Worm (Caenorhabditis elegans) whole organism, young adult: ENCODE data around the gene K08E7.4.

ENCODE experiments used
- B0035.1 ChIP-seq: sonication (generic microtip); optimal IDR thresholded peaks from 2 replicates; lab custom pipeline; 2016; ENCODE audit warnings: missing genetic modification characterization, mild to moderate bottlenecking, missing compliant biosample characterization, missing genotype, missing genetic modification reagents
- B0336.3 ChIP-seq: fragments of 200-800 bp; sonication (Bioruptor generic); IDR thresholded peaks from 2 replicates; pipeline ENCODE4 v1.3.6; 2022; ENCODE audit warnings: missing genetic modification characterization, missing compliant biosample characterization
- F10E7.11 ChIP-seq: sonication (generic microtip); optimal IDR thresholded peaks from 2 replicates; lab custom pipeline; 2017; ENCODE audit warnings: mild to moderate bottlenecking, missing genetic modification characterization, moderate library complexity, missing compliant biosample characterization
- F22D6.2 ChIP-seq: sonication (generic microtip); optimal IDR thresholded peaks from 2 replicates; lab custom pipeline; 2016; ENCODE audit warnings: mild to moderate bottlenecking, missing genetic modification characterization, missing compliant biosample characterization
- F33H1.4 ChIP-seq: fragments of 200-800 bp; sonication (Bioruptor generic); IDR thresholded peaks from 2 replicates; pipeline ENCODE4 v1.3.6; 2022; ENCODE audit warnings: missing genetic modification reagents, missing genetic modification characterization, missing compliant biosample characterization
- F57A8.1 ChIP-seq: fragments of 200-800 bp; sonication (Bioruptor generic); optimal IDR thresholded peaks from 2 replicates; lab custom pipeline; 2018; ENCODE audit warnings: mild to moderate bottlenecking, missing genetic modification characterization, moderate library complexity, missing compliant biosample characterization
- F57C9.4 ChIP-seq: sonication (generic microtip); optimal IDR thresholded peaks from 2 replicates; lab custom pipeline; 2017; ENCODE audit warnings: mild to moderate bottlenecking, missing genetic modification characterization, missing compliant biosample characterization
- Y67H2A.10 ChIP-seq: fragments of 200-800 bp; sonication (Bioruptor generic); conservative IDR thresholded peaks from 2 replicates; pipeline ENCODE4 v1.3.6; 2022; ENCODE audit warnings: missing genetic modification reagents, missing genetic modification characterization, missing compliant biosample characterization
- akir-1 ChIP-seq: fragments of 200-800 bp; sonication (Bioruptor generic); optimal IDR thresholded peaks from 2 replicates; lab custom pipeline; 2018; ENCODE audit warnings: mild to moderate bottlenecking, missing genetic modification characterization, moderate library complexity, missing compliant biosample characterization
- atf-7 ChIP-seq: sonication (generic microtip); optimal IDR thresholded peaks from 2 replicates; lab custom pipeline; 2017; ENCODE audit warnings: mild to moderate bottlenecking, missing genetic modification characterization, missing compliant biosample characterization
- attf-3 ChIP-seq: fragments of 200-800 bp; sonication (Bioruptor generic); conservative IDR thresholded peaks from 2 replicates; pipeline ENCODE4 v1.3.6; 2022; ENCODE audit warnings: missing genetic modification reagents, missing genetic modification characterization, missing compliant biosample characterization
- attf-5 ChIP-seq: fragments of 200-800 bp; sonication (Bioruptor generic); optimal IDR thresholded peaks from 2 replicates; lab custom pipeline; 2018; ENCODE audit warnings: mild to moderate bottlenecking, missing genetic modification characterization, missing compliant biosample characterization
- attf-6 ChIP-seq: fragments of 200-800 bp; sonication (Bioruptor generic); IDR thresholded peaks from 2 replicates; pipeline ENCODE4 v1.3.6; 2022; ENCODE audit warnings: missing genetic modification reagents, missing genetic modification characterization, missing compliant biosample characterization
- cebp-2 ChIP-seq: fragments of 200-800 bp; sonication (Bioruptor generic); IDR thresholded peaks from 2 replicates; pipeline ENCODE4 v1.3.6; 2022; ENCODE audit warnings: missing genetic modification characterization, missing compliant biosample characterization
- ceh-79 ChIP-seq: sonication (generic microtip); optimal IDR thresholded peaks from 2 replicates; lab custom pipeline; 2017; ENCODE audit warnings: mild to moderate bottlenecking, missing genetic modification characterization, missing compliant biosample characterization
- chd-7 ChIP-seq: sonication (generic microtip); optimal IDR thresholded peaks from 2 replicates; lab custom pipeline; 2016; ENCODE audit warnings: mild to moderate bottlenecking, missing genetic modification characterization, moderate library complexity, missing compliant biosample characterization
- dpff-1 ChIP-seq: sonication (generic microtip); optimal IDR thresholded peaks from 2 replicates; lab custom pipeline; 2017; ENCODE audit warnings: mild to moderate bottlenecking, missing genetic modification characterization, missing compliant biosample characterization
- ekl-4 ChIP-seq: fragments of 200-800 bp; sonication (Bioruptor generic); IDR thresholded peaks from 2 replicates; pipeline ENCODE4 v1.3.6; 2022; ENCODE audit warnings: missing genetic modification reagents, missing genetic modification characterization, missing compliant biosample characterization
- hmg-1.2 ChIP-seq: fragments of 200-800 bp; sonication (Bioruptor generic); IDR thresholded peaks from 2 replicates; pipeline ENCODE4 v1.3.6; 2022; ENCODE audit warnings: missing genetic modification reagents, missing genetic modification characterization, missing compliant biosample characterization
- lag-1 ChIP-seq: fragments of 200-800 bp; sonication (Bioruptor generic); IDR thresholded peaks from 2 replicates; pipeline ENCODE4 v1.3.6; 2022; ENCODE audit warnings: missing genetic modification reagents, missing genetic modification characterization, missing compliant biosample characterization
- lsy-27 ChIP-seq: sonication (generic microtip); optimal IDR thresholded peaks from 2 replicates; lab custom pipeline; 2017; ENCODE audit warnings: missing genetic modification characterization, mild to moderate bottlenecking, missing compliant biosample characterization, antibody characterized with exemption, missing genotype, borderline replicate concordance; ENCODE audit not compliant: insufficient read depth
- madf-6 ChIP-seq: fragments of 200-800 bp; sonication (Bioruptor generic); IDR thresholded peaks from 2 replicates; pipeline ENCODE4 v1.3.6; 2022; ENCODE audit warnings: missing genetic modification reagents, missing genetic modification characterization, missing compliant biosample characterization
- mel-28 ChIP-seq: sonication (generic microtip); optimal IDR thresholded peaks from 2 replicates; lab custom pipeline; 2016; ENCODE audit warnings: borderline replicate concordance, mild to moderate bottlenecking, missing genetic modification characterization, missing compliant biosample characterization
- mxl-1 ChIP-seq: sonication (generic microtip); optimal IDR thresholded peaks from 2 replicates; lab custom pipeline; 2016; ENCODE audit warnings: missing genetic modification characterization, missing compliant biosample characterization
- nfya-1 ChIP-seq: sonication (generic microtip); optimal IDR thresholded peaks from 2 replicates; lab custom pipeline; 2017; ENCODE audit warnings: antibody characterized with exemption, missing compliant biosample characterization, missing genetic modification characterization, borderline replicate concordance; ENCODE audit not compliant: insufficient read depth
- nfya-2 ChIP-seq: fragments of 200-800 bp; sonication (Bioruptor generic); IDR thresholded peaks from 2 replicates; pipeline ENCODE4 v1.3.6; 2022; ENCODE audit warnings: missing genetic modification reagents, missing genetic modification characterization, missing compliant biosample characterization
- nhr-80 ChIP-seq: sonication (generic microtip); optimal IDR thresholded peaks from 2 replicates; lab custom pipeline; 2016; ENCODE audit warnings: missing genetic modification characterization, missing compliant biosample characterization
- rec-8 ChIP-seq, 2 experiments: sonication (generic microtip); optimal IDR thresholded peaks; 2 replicates each; lab custom pipeline; 2016; ENCODE audit warnings: mild to moderate bottlenecking in 2 of 2, missing genetic modification characterization in 2 of 2, missing genetic modification reagents in 2 of 2, missing genotype in 2 of 2, missing biosample characterization in 1 of 2, missing compliant biosample characterization in 1 of 2, moderate library complexity in 1 of 2
- snpc-4 ChIP-seq, 5 experiments: fragments of 150-350 bp in 1 of 5; sonication (generic microtip) in 4 of 5; optimal IDR thresholded peaks; 2 replicates each; lab custom pipeline; 2014 to 2018; ENCODE audit warnings: missing genetic modification characterization in 5 of 5, missing biosample characterization in 3 of 5, antibody characterized with exemption in 2 of 5, mild to moderate bottlenecking in 2 of 5, missing compliant biosample characterization in 2 of 5, missing genotype in 2 of 5, moderate library complexity in 2 of 5, missing genetic modification reagents in 1 of 5
- somi-1 ChIP-seq: fragments of 200-800 bp; sonication (Bioruptor generic); optimal IDR thresholded peaks from 2 replicates; lab custom pipeline; 2018; ENCODE audit warnings: mild to moderate bottlenecking, missing genetic modification characterization, missing compliant biosample characterization
- tbp1 ChIP-seq: fragments of 200-800 bp; sonication (Bioruptor generic); optimal IDR thresholded peaks from 2 replicates; lab custom pipeline; 2018; ENCODE audit warnings: mild to moderate bottlenecking, missing genetic modification characterization, missing compliant biosample characterization
- tbx-9 ChIP-seq: sonication (generic microtip); optimal IDR thresholded peaks from 2 replicates; lab custom pipeline; 2016; ENCODE audit warnings: borderline replicate concordance, missing genetic modification characterization, inconsistent platforms, missing compliant biosample characterization
- tlf-1 ChIP-seq: fragments of 200-800 bp; sonication (Bioruptor generic); optimal IDR thresholded peaks from 2 replicates; lab custom pipeline; 2018; ENCODE audit warnings: mild to moderate bottlenecking, missing genetic modification characterization, missing compliant biosample characterization
- unc-130 ChIP-seq: sonication (generic microtip); optimal IDR thresholded peaks from 2 replicates; lab custom pipeline; 2016; ENCODE audit warnings: missing genetic modification reagents, missing genetic modification characterization, missing compliant biosample characterization
- xnd-1 ChIP-seq: sonication (generic microtip); optimal IDR thresholded peaks from 2 replicates; lab custom pipeline; 2016; ENCODE audit warnings: missing genotype, missing genetic modification reagents, missing genetic modification characterization, missing compliant biosample characterization
- zfh-2 ChIP-seq: fragments of 200-800 bp; sonication (Bioruptor generic); conservative IDR thresholded peaks from 2 replicates; pipeline ENCODE4 v1.3.6; 2022; ENCODE audit warnings: missing genetic modification reagents, missing genetic modification characterization, missing compliant biosample characterization
- ztf-22 ChIP-seq: fragments of 200-800 bp; sonication (Bioruptor generic); optimal IDR thresholded peaks from 2 replicates; lab custom pipeline; 2018; ENCODE audit warnings: mild to moderate bottlenecking, missing genetic modification characterization, moderate library complexity, missing compliant biosample characterization
- ztf-26 ChIP-seq: sonication (generic microtip); optimal IDR thresholded peaks from 2 replicates; lab custom pipeline; 2017; ENCODE audit warnings: missing genetic modification characterization, missing compliant biosample characterization
- ztf-6 ChIP-seq: fragments of 200-800 bp; sonication (Bioruptor generic); IDR thresholded peaks from 2 replicates; pipeline ENCODE4 v1.3.6; 2022; ENCODE audit warnings: missing genetic modification reagents, missing genetic modification characterization, missing compliant biosample characterization

K08E7.4 gene

ce11 chrIV:12540242-12540641 is 30.7 kb downstream of the K08E7.4 start:
- TF ChIP-seq B0336.3: no peak
- TF ChIP-seq zfh-2 (GFP tag; lab: Robert Waterston, UW): no peak
- TF ChIP-seq ztf-6: no peak
- no peak for TF ChIP-seq rec-8 (tag; optimal IDR thresholded peaks at IDR 0.05; lab: Kevin White, UChicago)
- TF ChIP-seq chd-7 (tag; lab: Kevin White, UChicago): no peak
- no peak for TF ChIP-seq F33H1.4 (GFP tag; lab: Robert Waterston, UW)
- TF ChIP-seq cebp-2 (GFP tag; lab: Robert Waterston, UW): no peak
- TF ChIP-seq somi-1: no peak
- no peak for TF ChIP-seq nfya-2 (GFP tag; lab: Robert Waterston, UW)
- TF ChIP-seq attf-6 (GFP tag; lab: Robert Waterston, UW): no peak
- no peak for TF ChIP-seq attf-3 (GFP tag; lab: Robert Waterston, UW)
- no peak for TF ChIP-seq atf-7 (tag; lab: Kevin White, UChicago)
- no peak for TF ChIP-seq F22D6.2 (tag; lab: Kevin White, UChicago)
- no peak for TF ChIP-seq ztf-22
- no peak for TF ChIP-seq dpff-1 (tag; lab: Kevin White, UChicago)
- TF ChIP-seq ztf-26 (tag; lab: Kevin White, UChicago): no peak
- no peak for TF ChIP-seq tbp1
- TF ChIP-seq, all 124 proteins: peak for 0

ce11 chrIV:12537694-12538093 is 33.3 kb downstream of the K08E7.4 start:
- TF ChIP-seq xnd-1 (tag; lab: Kevin White, UChicago) (no peak), mxl-1 (tag; lab: Kevin White, UChicago) (no peak), F57A8.1 (GFP tag; lab: Kevin White, UChicago) (no peak), akir-1 (no peak), mel-28 (tag; lab: Kevin White, UChicago) (no peak), madf-6 (no peak), lsy-27 (tag; lab: Kevin White, UChicago) (no peak), F57C9.4 (tag; lab: Kevin White, UChicago) (no peak), hmg-1.2 (GFP tag; lab: Robert Waterston, UW) (no peak)
- TF ChIP-seq, all 124 proteins: peak for 0

ce11 chrIV:12536358-12536757 is 34.6 kb downstream of the K08E7.4 start:
- TF ChIP-seq unc-130 (GFP tag; lab: Kevin White, UChicago): no peak
- TF ChIP-seq nhr-80 (tag; lab: Kevin White, UChicago): no peak
- TF ChIP-seq ekl-4 (GFP tag; lab: Robert Waterston, UW): no peak
- TF ChIP-seq B0035.1 (tag; lab: Kevin White, UChicago): no peak
- TF ChIP-seq nfya-1: no peak
- TF ChIP-seq lag-1: no peak
- TF ChIP-seq Y67H2A.10 (GFP tag; lab: Robert Waterston, UW): no peak
- TF ChIP-seq tlf-1 (GFP tag; lab: Kevin White, UChicago): no peak
- no peak for TF ChIP-seq ztf-6
- TF ChIP-seq F10E7.11 (tag; lab: Kevin White, UChicago): no peak
- TF ChIP-seq zfh-2 (GFP tag; lab: Robert Waterston, UW): no peak
- no peak for TF ChIP-seq attf-5 (GFP tag; lab: Kevin White, UChicago)
- TF ChIP-seq tbx-9: no peak
- TF ChIP-seq ceh-79: no peak
- TF ChIP-seq snpc-4 (GFP tag; optimal IDR thresholded peaks at IDR 0.05; lab: Kevin White, UChicago): no peak
- TF ChIP-seq snpc-4 (tag; optimal IDR thresholded peaks at IDR 0.05; lab: Kevin White, UChicago): no peak
